Comparison of ENCODE assay signal across 5 fruit fly cellular contexts in the genomic region with DNA sequence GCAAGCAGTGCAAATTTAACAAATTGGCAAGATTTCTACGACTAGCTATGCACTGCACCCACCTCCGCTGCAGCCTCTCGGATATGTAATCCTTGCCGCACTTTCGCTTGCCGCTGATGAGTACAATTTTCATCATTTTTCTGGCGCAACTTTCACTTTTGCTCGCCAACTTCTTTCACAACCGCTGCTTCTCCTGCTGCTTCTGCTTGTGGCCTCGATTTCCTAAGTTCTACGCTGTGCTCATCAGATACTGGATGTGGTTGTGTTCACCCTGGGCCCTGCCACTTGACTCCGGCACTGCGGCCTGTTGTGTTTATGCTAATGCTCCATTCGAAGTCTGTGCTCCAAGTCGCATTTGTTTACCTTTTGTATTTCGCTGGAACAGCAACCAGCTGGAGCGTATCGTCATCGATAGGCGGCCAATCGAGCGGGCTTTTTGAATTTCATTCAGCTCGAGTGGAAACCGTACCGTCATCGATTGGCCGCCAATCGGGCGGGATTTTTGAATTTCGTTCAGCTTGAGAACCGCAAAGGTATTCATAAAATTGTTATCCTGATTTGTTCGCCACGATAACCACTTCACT.
TF ChIP-seq lines count a peak whose summit lies in the region.

A gene (minus strand): TSS at position 357 of the 584 bp plus-strand sequence.

- no peak for TF ChIP-seq CTCF in whole organism, embryonic (GFP tag; optimal IDR thresholded peaks at IDR 0.05; lab: Kevin White, UChicago)

TF ChIP-seq in whole organism, adult, 20 proteins besides CTCF, POLR2A, EP300 and RAD21:
- TF ChIP-seq pad (GFP tag; optimal IDR thresholded peaks at IDR 0.05; lab: Kevin White, UChicago) (no peak), bab1 (GFP tag; optimal IDR thresholded peaks at IDR 0.05; lab: Kevin White, UChicago) (peak; percentile 28), tj (GFP tag; optimal IDR thresholded peaks at IDR 0.05; lab: Kevin White, UChicago) (peak; percentile 48)
TF ChIP-seq in whole organism, adult: peak in this region for 2.

TF ChIP-seq in whole organism, embryonic, 481 proteins besides CTCF, POLR2A, EP300 and RAD21 (continues in another document):
- no peak for TF ChIP-seq CG13296 (GFP tag; optimal IDR thresholded peaks at IDR 0.05; lab: Kevin White, UChicago)
- no peak for TF ChIP-seq dan (GFP tag; IDR thresholded peaks at IDR 0.05; lab: Robert Waterston, UW)
- no peak for TF ChIP-seq eyg (GFP tag; optimal IDR thresholded peaks at IDR 0.05; lab: Kevin White, UChicago)
- TF ChIP-seq D (optimal IDR thresholded peaks at IDR 0.05; lab: Kevin White, UChicago): no peak
- TF ChIP-seq D (GFP tag; optimal IDR thresholded peaks at IDR 0.05; lab: Kevin White, UChicago): no peak
- no peak for TF ChIP-seq bowl (GFP tag; IDR thresholded peaks at IDR 0.05; lab: Robert Waterston, UW)
- no peak for TF ChIP-seq CG8944 (GFP tag; optimal IDR thresholded peaks at IDR 0.05; lab: Kevin White, UChicago)
- TF ChIP-seq CG34224 (GFP tag; IDR thresholded peaks at IDR 0.05; lab: Robert Waterston, UW; ENCODE audit: partially characterized antibody): peak; percentile 88
- no peak for TF ChIP-seq Hr78 (GFP tag; optimal IDR thresholded peaks at IDR 0.05; lab: Kevin White, UChicago)
- no peak for TF ChIP-seq CG18764 (GFP tag; optimal IDR thresholded peaks at IDR 0.05; lab: Kevin White, UChicago)
- TF ChIP-seq nau (GFP tag; optimal IDR thresholded peaks at IDR 0.05; lab: Kevin White, UChicago): no peak
- TF ChIP-seq CG1529 (GFP tag; optimal IDR thresholded peaks at IDR 0.05; lab: Kevin White, UChicago): no peak
- no peak for TF ChIP-seq luna (GFP tag; optimal IDR thresholded peaks at IDR 0.05; lab: Kevin White, UChicago)
- peak; percentile 99 for TF ChIP-seq Dp (GFP tag; optimal IDR thresholded peaks at IDR 0.05; lab: Kevin White, UChicago)
- no peak for TF ChIP-seq sima (GFP tag; optimal IDR thresholded peaks at IDR 0.05; lab: Kevin White, UChicago)
- TF ChIP-seq hb (GFP tag; IDR thresholded peaks at IDR 0.05; lab: Robert Waterston, UW; ENCODE audit: partially characterized antibody): peak; percentile 85; the same call in 2 of the 3 replicates
- TF ChIP-seq kah (GFP tag; optimal IDR thresholded peaks at IDR 0.05; lab: Kevin White, UChicago): peak; percentile 1
- TF ChIP-seq MESR4 (GFP tag; optimal IDR thresholded peaks at IDR 0.05; lab: Kevin White, UChicago): peak; percentile 52
- TF ChIP-seq HmgZ (tag; optimal IDR thresholded peaks at IDR 0.05; lab: Kevin White, UChicago): peak; percentile 63
- no peak for TF ChIP-seq CG3726 (GFP tag; IDR thresholded peaks at IDR 0.05; lab: Robert Waterston, UW)

TF ChIP-seq in whole organism, prepupa, 60 proteins besides CTCF, POLR2A, EP300 and RAD21:
- no peak for TF ChIP-seq fd59A (GFP tag; optimal IDR thresholded peaks at IDR 0.05; lab: Kevin White, UChicago)
- TF ChIP-seq topi (GFP tag; optimal IDR thresholded peaks at IDR 0.05; lab: Kevin White, UChicago): no peak
- TF ChIP-seq Eip78C (GFP tag; lab: Kevin White, UChicago): no peak
- TF ChIP-seq esn (GFP tag; optimal IDR thresholded peaks at IDR 0.05; lab: Kevin White, UChicago): no peak
- no peak for TF ChIP-seq CG8319 (GFP tag; optimal IDR thresholded peaks at IDR 0.05; lab: Kevin White, UChicago)
- TF ChIP-seq Met (GFP tag; optimal IDR thresholded peaks at IDR 0.05; lab: Kevin White, UChicago): no peak
- 0 out of 2 replicates have a peak, but pooled peaks have one; percentile 14 for TF ChIP-seq CG15336 (GFP tag; IDR thresholded peaks at IDR 0.05; lab: Robert Waterston, UW)
- no peak for TF ChIP-seq CG6163 (GFP tag; IDR thresholded peaks at IDR 0.05; lab: Robert Waterston, UW)
- TF ChIP-seq Lpt (GFP tag; optimal IDR thresholded peaks at IDR 0.05; lab: Kevin White, UChicago): no peak
- TF ChIP-seq ss (GFP tag; optimal IDR thresholded peaks at IDR 0.05; lab: Kevin White, UChicago): no peak
- TF ChIP-seq CG31627 (GFP tag; optimal IDR thresholded peaks at IDR 0.05; lab: Kevin White, UChicago): no peak
- TF ChIP-seq CG32006 (GFP tag; optimal IDR thresholded peaks at IDR 0.05; lab: Kevin White, UChicago): no peak
- TF ChIP-seq Blimp-1 (GFP tag; optimal IDR thresholded peaks at IDR 0.05; lab: Kevin White, UChicago): peak; percentile 98
- peak; percentile 88 for TF ChIP-seq fkh (GFP tag; optimal IDR thresholded peaks at IDR 0.05; lab: Kevin White, UChicago)
- no peak for TF ChIP-seq CG6792 (GFP tag; optimal IDR thresholded peaks at IDR 0.05; lab: Kevin White, UChicago)
- TF ChIP-seq svp (GFP tag; lab: Kevin White, UChicago): no peak
- TF ChIP-seq Smox (GFP tag; optimal IDR thresholded peaks at IDR 0.05; lab: Kevin White, UChicago): no peak
- TF ChIP-seq CG6854 (GFP tag; optimal IDR thresholded peaks at IDR 0.05; lab: Kevin White, UChicago): peak; percentile 26
- TF ChIP-seq Hr38 (GFP tag; optimal IDR thresholded peaks at IDR 0.05; lab: Kevin White, UChicago): no peak
- TF ChIP-seq Sox102F (GFP tag; optimal IDR thresholded peaks at IDR 0.05; lab: Kevin White, UChicago): no peak
- no peak for TF ChIP-seq CG11294 (GFP tag; IDR thresholded peaks at IDR 0.05; lab: Robert Waterston, UW)

TF ChIP-seq in whole organism, pupa, 21 proteins besides CTCF, POLR2A, EP300 and RAD21:
- TF ChIP-seq CG8301 (tag; optimal IDR thresholded peaks at IDR 0.05; lab: Kevin White, UChicago) (peak; percentile 31), D1 (tag; optimal IDR thresholded peaks at IDR 0.05; lab: Kevin White, UChicago) (no peak)

TF ChIP-seq in whole organism, wandering third instar larva, 38 proteins besides CTCF, POLR2A, EP300 and RAD21:
- TF ChIP-seq Hnf4 (GFP tag; optimal IDR thresholded peaks at IDR 0.05; lab: Kevin White, UChicago) (no peak), Rel (GFP tag; optimal IDR thresholded peaks at IDR 0.05; lab: Kevin White, UChicago) (no peak), Rel (tag; optimal IDR thresholded peaks at IDR 0.05; lab: Kevin White, UChicago) (peak; percentile 5)
TF ChIP-seq in whole organism, wandering third instar larva: peak in this region for 1.
